Worm (Caenorhabditis elegans): ENCODE data around the gene pll-1.
"Not testable (repeated sequence)": the region's sequence is repeated elsewhere in the genome, so short reads cannot be mapped to it uniquely, and the experiment has no call there.

The pll-1 gene

ce11 chrIII:382470-382869, 16.7 kb downstream of the pll-1 start, which contains the start of gene K10F12.7:
Gene K10F12.7, minus strand, starts transcription at chrIII:382570.
- TF ChIP-seq ceh-34 (tag; optimal IDR thresholded peaks at IDR 0.05) (no peak), lin-11 (tag; optimal IDR thresholded peaks at IDR 0.05) (no peak), Y22D7AL.16 (tag; optimal IDR thresholded peaks at IDR 0.05) (no peak), che-1 (tag; optimal IDR thresholded peaks at IDR 0.05) (no peak), T23F11.4 (GFP tag; optimal IDR thresholded peaks at IDR 0.05) (no peak), nhr-11 (tag; optimal IDR thresholded peaks at IDR 0.05) (no peak), F13H6.1 (tag; optimal IDR thresholded peaks at IDR 0.05) (no peak), pqm-1 (tag; optimal IDR thresholded peaks at IDR 0.05) (no peak), C38D4.7 (GFP tag; optimal IDR thresholded peaks at IDR 0.05) (no peak), fkh-10 (GFP tag; optimal IDR thresholded peaks at IDR 0.05) (no peak), pha-2 (tag; optimal IDR thresholded peaks at IDR 0.05) (no peak), pat-9 (tag; optimal IDR thresholded peaks at IDR 0.05) (no peak), ceh-18 (tag; optimal IDR thresholded peaks at IDR 0.05) (no peak), ahr-1 (tag; optimal IDR thresholded peaks at IDR 0.05) (no peak)

DNA sequence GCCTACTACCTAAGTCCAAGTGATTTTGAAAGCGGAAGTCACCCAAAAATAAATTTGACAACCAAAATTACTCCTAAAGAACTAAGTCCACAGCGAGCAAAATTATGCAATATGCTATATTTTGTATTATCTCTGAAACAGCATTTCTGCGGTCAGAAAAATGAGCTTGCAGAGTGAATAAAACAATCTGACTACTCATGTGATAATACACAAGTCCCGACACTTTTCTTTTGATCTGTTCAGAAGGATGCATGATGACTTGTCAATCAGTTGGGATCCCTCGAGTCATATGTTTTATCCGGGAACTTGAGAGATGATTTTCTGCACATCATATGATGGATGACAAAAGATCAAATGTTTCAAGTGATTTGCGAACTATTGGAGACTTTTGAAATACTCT, 19.3 kb downstream of the pll-1 start:
- no peak for TF ChIP-seq pha-4 (tag; optimal IDR thresholded peaks at IDR 0.05)
- TF ChIP-seq hlh-6 (tag; optimal IDR thresholded peaks at IDR 0.05) = no peak
- no peak for TF ChIP-seq ceh-19 (GFP tag; optimal IDR thresholded peaks at IDR 0.05)
- no peak for TF ChIP-seq lin-11 (tag; optimal IDR thresholded peaks at IDR 0.05)
- no peak for TF ChIP-seq syd-9 (tag; optimal IDR thresholded peaks at IDR 0.05)
- TF ChIP-seq pag-3 (tag; optimal IDR thresholded peaks at IDR 0.05; ENCODE audit: borderline replicate concordance) = no peak
- TF ChIP-seq T23F11.4 (GFP tag; optimal IDR thresholded peaks at IDR 0.05) = no peak
- TF ChIP-seq che-1 (tag; optimal IDR thresholded peaks at IDR 0.05) = no peak

DNA sequence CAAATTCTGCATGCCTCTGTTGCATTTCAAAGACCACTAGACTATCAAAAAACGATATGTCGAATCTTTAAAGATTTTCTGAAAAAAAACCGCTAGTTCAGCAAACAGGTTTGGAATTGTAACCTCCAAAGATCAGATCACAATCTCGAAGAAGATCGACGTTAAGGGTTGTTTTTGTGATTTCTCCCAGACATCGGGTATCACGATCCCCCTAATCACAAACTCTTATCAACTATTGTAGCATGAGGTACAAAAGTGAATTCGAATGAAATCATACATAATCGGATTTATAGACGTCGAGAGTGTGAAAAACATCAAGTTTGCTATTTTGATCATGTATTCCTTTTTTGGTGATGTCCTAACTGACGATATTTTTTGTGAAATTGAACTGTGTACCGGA, 35.1 kb downstream of the pll-1 start:
- no peak for TF ChIP-seq mec-3 (tag; optimal IDR thresholded peaks at IDR 0.05; ENCODE audit: borderline replicate concordance)
- TF ChIP-seq pha-4 (tag; optimal IDR thresholded peaks at IDR 0.05) = no peak

DNA sequence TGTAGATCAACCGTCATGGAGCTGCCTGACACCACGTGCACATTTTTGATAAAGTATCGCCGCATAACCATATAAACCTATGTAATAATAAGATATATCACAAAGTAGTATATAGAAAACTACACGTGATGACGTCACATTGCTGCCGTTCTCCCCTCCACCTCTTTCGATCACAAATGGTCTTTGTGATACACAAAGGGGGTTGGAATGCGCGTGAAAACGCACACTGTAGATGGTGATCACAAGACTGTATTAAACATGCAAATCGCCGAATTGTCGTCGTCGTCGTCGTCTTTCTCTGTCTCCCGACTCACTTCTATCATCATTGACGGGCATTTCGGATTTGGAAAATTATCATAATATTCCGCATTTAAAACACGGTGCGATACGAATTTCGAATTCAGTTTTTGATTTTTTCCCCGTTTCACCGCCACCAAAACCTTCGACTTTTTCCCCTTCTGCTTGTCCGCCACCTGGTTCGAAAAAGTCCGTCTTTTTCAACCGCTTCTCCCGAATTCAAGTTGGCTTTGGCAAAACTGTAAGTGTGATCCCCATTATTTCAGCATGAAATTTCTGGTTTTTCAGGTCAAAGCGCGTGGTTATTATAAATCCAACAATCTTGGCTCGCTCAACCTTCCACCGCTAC, 36.5 kb downstream of the pll-1 start, which contains the start of the genes Y55B1BL.1 and Y55B1BL.2:
TSS of gene Y55B1BL.1 (plus strand) at position 217 of the 646 bp plus-strand sequence.
TSS of gene Y55B1BL.2 (plus strand) at position 596 of the 646 bp plus-strand sequence.
- TF ChIP-seq hlh-30 (tag; optimal IDR thresholded peaks at IDR 0.05; ENCODE audit: insufficient read depth) (peak; percentile 45), pros-1 (tag; optimal IDR thresholded peaks at IDR 0.05) (no peak), ceh-18 (tag; optimal IDR thresholded peaks at IDR 0.05) (no peak), K09A11.1 (tag; optimal IDR thresholded peaks at IDR 0.05; ENCODE audit: insufficient read depth) (no peak), ztf-16 (tag; optimal IDR thresholded peaks at IDR 0.05) (no peak)

ce11 chrIII:415331-415775, 49.6 kb downstream of the pll-1 start:
- TF ChIP-seq ceh-45 (GFP tag; IDR thresholded peaks at IDR 0.05) (peak; percentile 71), unc-3 (GFP tag; conservative IDR thresholded peaks at IDR 0.05) (peak; percentile 37; the same call in 1 of the 2 replicates)
- not testable (repeated sequence) for TF ChIP-seq unc-3 (tag; optimal IDR thresholded peaks at IDR 0.05)

- TF ChIP-seq dmd-4 (tag; optimal IDR thresholded peaks at IDR 0.05; ENCODE audit: borderline replicate concordance) (no peak), fkh-6 (tag; optimal IDR thresholded peaks at IDR 0.05) (no peak), zip-5 (tag; optimal IDR thresholded peaks at IDR 0.05) (no peak), tbx-2 (tag; optimal IDR thresholded peaks at IDR 0.05) (no peak), npax-4 (tag; optimal IDR thresholded peaks at IDR 0.05) (no peak), pqm-1 (tag; optimal IDR thresholded peaks at IDR 0.05) (no peak), C38D4.7 (GFP tag; optimal IDR thresholded peaks at IDR 0.05) (no peak), eyg-1 (tag; optimal IDR thresholded peaks at IDR 0.05) (no peak), ceh-19 (GFP tag; optimal IDR thresholded peaks at IDR 0.05) (no peak), ceh-48 (tag; optimal IDR thresholded peaks at IDR 0.05) (no peak), hlh-30 (tag; optimal IDR thresholded peaks at IDR 0.05; ENCODE audit: insufficient read depth) (no peak), elt-2 (tag; optimal IDR thresholded peaks at IDR 0.05) (no peak), unc-55 (GFP tag; optimal IDR thresholded peaks at IDR 0.05) (no peak), elt-4 (tag; optimal IDR thresholded peaks at IDR 0.05) (no peak), pat-9 (tag; optimal IDR thresholded peaks at IDR 0.05) (no peak)
These were observed 52.9 kb downstream of the pll-1 start, which contains the start of gene stim-1 for ce11 chrIII:418649-419048. Gene stim-1, minus strand, starts transcription at chrIII:418749.

Data from whole organism, late embryonic.